Worm (Caenorhabditis elegans) whole organism, L4 larva: Measurements from ENCODE around the gene nlp-81.

Source experiments
- F10B5.3 ChIP-seq: sonication (generic microtip); optimal IDR thresholded peaks from 2 replicates; lab custom pipeline; 2016; ENCODE audit warnings: mild to moderate bottlenecking, missing genetic modification characterization, missing compliant biosample characterization
- F26F4.8 ChIP-seq: fragments of 200-800 bp; sonication (Bioruptor generic); conservative IDR thresholded peaks from 2 replicates; pipeline ENCODE4 v1.3.6; 2022; ENCODE audit warnings: missing genetic modification characterization, missing compliant biosample characterization
- F49E8.2 ChIP-seq: sonication (generic microtip); optimal IDR thresholded peaks from 2 replicates; lab custom pipeline; 2016; ENCODE audit warnings: missing compliant biosample characterization, mild to moderate bottlenecking, missing genetic modification characterization, borderline replicate concordance
- T20F7.1 ChIP-seq: fragments of 200-800 bp; sonication (Bioruptor generic); optimal IDR thresholded peaks from 2 replicates; lab custom pipeline; 2018; ENCODE audit warnings: mild to moderate bottlenecking, missing genetic modification characterization, missing compliant biosample characterization
- Y105C5A.15 ChIP-seq: fragments of 200-800 bp; sonication (Bioruptor generic); IDR thresholded peaks from 2 replicates; pipeline ENCODE4 v1.3.6; 2022; ENCODE audit warnings: missing genetic modification characterization, missing compliant biosample characterization
- aha-1 ChIP-seq: fragments of 150-350 bp; peaks from one replicate; lab custom pipeline; 2014; ENCODE audit warnings: missing biosample characterization, missing genetic modification characterization
- aly-2 ChIP-seq: sonication (generic microtip); optimal IDR thresholded peaks from 2 replicates; lab custom pipeline; 2018; ENCODE audit warnings: missing biosample characterization, missing genetic modification characterization
- ama-1 ChIP-seq: fragments of 150-350 bp; optimal IDR thresholded peaks from 2 replicates; lab custom pipeline; 2014; ENCODE audit warnings: inconsistent platforms, mixed read lengths
- ceh-28 ChIP-seq: fragments of 150-350 bp; optimal IDR thresholded peaks from 2 replicates; lab custom pipeline; 2014; ENCODE audit warnings: missing biosample characterization, missing genetic modification reagents, missing genetic modification characterization
- ceh-32 ChIP-seq: sonication (generic microtip); optimal IDR thresholded peaks from 2 replicates; lab custom pipeline; 2016; ENCODE audit warnings: mild to moderate bottlenecking, missing genetic modification characterization, missing compliant biosample characterization; ENCODE audit not compliant: poor library complexity
- ceh-82 ChIP-seq: sonication (generic microtip); optimal IDR thresholded peaks from 2 replicates; lab custom pipeline; 2017; ENCODE audit warnings: missing biosample characterization, missing genetic modification characterization
- ces-1 ChIP-seq: fragments of 150-350 bp; sonication (generic microtip); optimal IDR thresholded peaks from 4 replicates; lab custom pipeline; 2014; ENCODE audit warnings: missing biosample characterization, missing genetic modification reagents, missing genetic modification characterization
- ctbp-1 ChIP-seq: fragments of 200-800 bp; sonication (Bioruptor generic); IDR thresholded peaks from 2 replicates; pipeline ENCODE4 v1.3.6; 2022; ENCODE audit warnings: missing genetic modification reagents, missing genetic modification characterization, missing compliant biosample characterization
- dmd-6 ChIP-seq: fragments of 200-800 bp; sonication (Bioruptor generic); IDR thresholded peaks from 2 replicates; pipeline ENCODE4 v1.3.6; 2022; ENCODE audit warnings: missing genetic modification reagents, missing genetic modification characterization, missing compliant biosample characterization
- dmd-8 ChIP-seq: fragments of 200-800 bp; sonication (Bioruptor generic); IDR thresholded peaks from 2 replicates; pipeline ENCODE4 v1.3.6; 2022; ENCODE audit warnings: missing genetic modification characterization, missing compliant biosample characterization
- dpl-1 ChIP-seq: fragments of 150-350 bp; optimal IDR thresholded peaks from 2 replicates; lab custom pipeline; 2014; ENCODE audit warnings: missing biosample characterization, missing genetic modification reagents, missing genetic modification characterization
- duxl-1 ChIP-seq: sonication (generic microtip); optimal IDR thresholded peaks from 2 replicates; lab custom pipeline; 2016; ENCODE audit warnings: mild to moderate bottlenecking, missing genetic modification characterization, moderate library complexity, missing compliant biosample characterization; ENCODE audit not compliant: poor library complexity
- dve-1 ChIP-seq: sonication (generic microtip); optimal IDR thresholded peaks from 2 replicates; lab custom pipeline; 2017; ENCODE audit warnings: antibody characterized with exemption, mild to moderate bottlenecking, missing genetic modification characterization, missing compliant biosample characterization; ENCODE audit not compliant: insufficient read depth
- gei-8 ChIP-seq: fragments of 200-800 bp; sonication (Bioruptor generic); optimal IDR thresholded peaks from 2 replicates; lab custom pipeline; 2018; ENCODE audit warnings: mild to moderate bottlenecking, missing genetic modification characterization, missing compliant biosample characterization
- hif-1 ChIP-seq, 2 experiments: sonication (generic microtip); optimal IDR thresholded peaks; 2 replicates each; lab custom pipeline; 2016 to 2017; ENCODE audit warnings: missing compliant biosample characterization in 2 of 2, missing genetic modification characterization in 2 of 2, missing genetic modification reagents in 2 of 2, missing genotype in 2 of 2, mild to moderate bottlenecking in 1 of 2
- hlh-11 ChIP-seq: fragments of 200-800 bp; sonication (Bioruptor generic); optimal IDR thresholded peaks from 2 replicates; lab custom pipeline; 2018; ENCODE audit warnings: mild to moderate bottlenecking, missing genetic modification characterization, missing compliant biosample characterization
- hlh-30 ChIP-seq: sonication (generic microtip); optimal IDR thresholded peaks from 2 replicates; lab custom pipeline; 2017; ENCODE audit warnings: antibody characterized with exemption, mild to moderate bottlenecking, missing genetic modification characterization, missing compliant biosample characterization; ENCODE audit not compliant: insufficient read depth
- lin-15B ChIP-seq: fragments of 150-350 bp; sonication (generic microtip); optimal IDR thresholded peaks from 3 replicates; lab custom pipeline; 2014; ENCODE audit warnings: missing biosample characterization, missing genetic modification characterization
- lin-29 ChIP-seq: fragments of 200-800 bp; sonication (Bioruptor generic); IDR thresholded peaks from 2 replicates; pipeline ENCODE4 v1.3.6; 2022; ENCODE audit warnings: missing genetic modification reagents, missing genetic modification characterization, missing compliant biosample characterization
- lin-38 ChIP-seq: fragments of 200-800 bp; sonication (Bioruptor generic); IDR thresholded peaks from 2 replicates; pipeline ENCODE4 v1.3.6; 2022; ENCODE audit warnings: missing genetic modification reagents, missing genetic modification characterization, missing compliant biosample characterization
- lin-39 ChIP-seq: fragments of 150-350 bp; optimal IDR thresholded peaks from 2 replicates; lab custom pipeline; 2014; ENCODE audit warnings: missing biosample characterization, missing genetic modification reagents, missing genetic modification characterization
- lir-3 ChIP-seq: sonication (generic microtip); optimal IDR thresholded peaks from 2 replicates; lab custom pipeline; 2016; ENCODE audit warnings: mild to moderate bottlenecking, missing genetic modification characterization, missing compliant biosample characterization
- lsy-2 ChIP-seq, 2 experiments: fragments of 150-350 bp in 1 of 2; sonication (generic microtip) in 1 of 2; optimal IDR thresholded peaks; 2 replicates each; lab custom pipeline; 2014 to 2017; ENCODE audit warnings: missing biosample characterization in 2 of 2, missing genetic modification characterization in 2 of 2
- madf-5 ChIP-seq, 2 experiments: fragments of 200-800 bp; sonication (Bioruptor generic); IDR thresholded peaks; 2 replicates each; pipeline ENCODE4 v1.3.6; 2022; ENCODE audit warnings: missing compliant biosample characterization in 2 of 2, missing genetic modification characterization in 2 of 2
- mdl-1 ChIP-seq, 2 experiments: fragments of 150-350 bp in 1 of 2; sonication (generic microtip) in 1 of 2; optimal IDR thresholded peaks; 2 replicates each; lab custom pipeline; 2014 to 2017; ENCODE audit warnings: missing biosample characterization in 2 of 2, missing genetic modification characterization in 2 of 2
- mep-1 ChIP-seq: fragments of 150-350 bp; sonication (generic microtip); optimal IDR thresholded peaks from 3 replicates; lab custom pipeline; 2014; ENCODE audit warnings: missing biosample characterization, missing genetic modification characterization
- mes-2 ChIP-seq: sonication (generic microtip); optimal IDR thresholded peaks from 2 replicates; lab custom pipeline; 2016; ENCODE audit warnings: missing genotype, mild to moderate bottlenecking, missing genetic modification characterization, missing compliant biosample characterization; ENCODE audit not compliant: poor library complexity, severe bottlenecking
- mxl-2 ChIP-seq: fragments of 200-800 bp; sonication (Bioruptor generic); conservative IDR thresholded peaks from 2 replicates; pipeline ENCODE4 v1.3.6; 2022; ENCODE audit warnings: missing genetic modification reagents, missing genetic modification characterization, missing compliant biosample characterization
- nhr-10 ChIP-seq: fragments of 150-350 bp; optimal IDR thresholded peaks from 2 replicates; lab custom pipeline; 2014; ENCODE audit warnings: missing biosample characterization, missing genetic modification characterization
- nhr-11 ChIP-seq: fragments of 150-350 bp; optimal IDR thresholded peaks from 2 replicates; lab custom pipeline; 2014; ENCODE audit warnings: missing biosample characterization, missing genetic modification characterization
- nhr-111 ChIP-seq: fragments of 200-800 bp; sonication (Bioruptor generic); optimal IDR thresholded peaks from 2 replicates; lab custom pipeline; 2018; ENCODE audit warnings: mild to moderate bottlenecking, missing genetic modification characterization, missing compliant biosample characterization
- nhr-237 ChIP-seq: sonication (generic microtip); optimal IDR thresholded peaks from 2 replicates; lab custom pipeline; 2017; ENCODE audit warnings: missing biosample characterization, missing genetic modification characterization
- nhr-28 ChIP-seq: fragments of 150-350 bp; optimal IDR thresholded peaks from 2 replicates; lab custom pipeline; 2014; ENCODE audit warnings: missing biosample characterization, missing genetic modification characterization
- nhr-6 ChIP-seq: fragments of 150-350 bp; optimal IDR thresholded peaks from 2 replicates; lab custom pipeline; 2014; ENCODE audit warnings: missing biosample characterization, missing genetic modification characterization
- nhr-77 ChIP-seq: fragments of 150-350 bp; optimal IDR thresholded peaks from 2 replicates; lab custom pipeline; 2014; ENCODE audit warnings: missing biosample characterization, missing genetic modification characterization
- rbr-2 ChIP-seq: sonication (generic microtip); optimal IDR thresholded peaks from 2 replicates; lab custom pipeline; 2016; ENCODE audit warnings: missing genotype, missing genetic modification characterization, missing compliant biosample characterization
- sdz-12 ChIP-seq: fragments of 200-800 bp; sonication (Bioruptor generic); optimal IDR thresholded peaks from 2 replicates; lab custom pipeline; 2018; ENCODE audit warnings: mild to moderate bottlenecking, missing genetic modification characterization, missing compliant biosample characterization
- skn-1 ChIP-seq: fragments of 150-350 bp; optimal IDR thresholded peaks from 2 replicates; lab custom pipeline; 2014; ENCODE audit warnings: missing biosample characterization, missing genetic modification characterization
- tag-97 ChIP-seq: fragments of 200-800 bp; sonication (Bioruptor generic); IDR thresholded peaks from 2 replicates; pipeline ENCODE4 v1.3.6; 2022; ENCODE audit warnings: missing genetic modification characterization, missing compliant biosample characterization
- unc-39 ChIP-seq: sonication (generic microtip); optimal IDR thresholded peaks from 2 replicates; lab custom pipeline; 2017; ENCODE audit warnings: missing biosample characterization, missing genetic modification characterization
- ztf-7 ChIP-seq: fragments of 150-350 bp; optimal IDR thresholded peaks from 2 replicates; lab custom pipeline; 2014; ENCODE audit warnings: missing biosample characterization, missing genetic modification characterization

nlp-81 gene

DNA sequence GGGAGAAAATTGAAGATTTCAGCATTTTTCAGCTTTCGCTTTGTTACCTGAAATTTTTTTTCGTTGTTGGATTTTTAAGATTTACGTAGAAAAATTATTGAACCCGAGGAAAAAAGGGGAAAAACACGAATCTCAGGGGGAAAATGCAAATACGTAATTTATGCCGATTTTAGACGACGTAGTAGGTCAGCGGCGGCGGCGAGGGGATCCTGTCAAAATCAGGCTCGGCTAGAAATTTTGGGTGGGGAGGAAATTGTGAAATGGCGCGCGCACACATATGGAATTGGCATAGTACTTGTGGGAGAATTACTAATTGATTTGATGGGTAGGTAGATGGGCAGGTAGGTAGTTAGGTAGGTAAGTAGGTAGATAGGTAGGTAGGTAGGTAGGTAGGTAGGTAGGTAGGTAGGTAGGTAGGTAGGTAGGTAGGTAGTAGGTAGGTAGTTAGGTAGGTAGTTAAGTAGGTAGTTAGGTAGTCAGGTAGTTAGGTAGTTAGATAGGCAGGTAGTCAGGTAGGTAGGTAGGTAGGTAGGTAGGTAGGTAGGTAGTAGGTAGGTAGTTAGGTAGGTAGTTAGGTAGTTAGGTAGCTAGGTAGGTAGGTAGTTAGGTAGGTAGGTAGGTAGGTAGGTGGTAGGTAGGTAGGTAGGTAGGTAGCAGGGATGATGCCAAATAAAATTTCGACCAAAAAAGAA lies at the start of gene nlp-81:
Gene nlp-81, minus strand, starts transcription at position 51 of the 692 bp plus-strand sequence.
- TF ChIP-seq aha-1 (tag; lab: Kevin White, UChicago) (peak; percentile 0), nhr-28 (tag; lab: Kevin White, UChicago) (no peak)

DNA sequence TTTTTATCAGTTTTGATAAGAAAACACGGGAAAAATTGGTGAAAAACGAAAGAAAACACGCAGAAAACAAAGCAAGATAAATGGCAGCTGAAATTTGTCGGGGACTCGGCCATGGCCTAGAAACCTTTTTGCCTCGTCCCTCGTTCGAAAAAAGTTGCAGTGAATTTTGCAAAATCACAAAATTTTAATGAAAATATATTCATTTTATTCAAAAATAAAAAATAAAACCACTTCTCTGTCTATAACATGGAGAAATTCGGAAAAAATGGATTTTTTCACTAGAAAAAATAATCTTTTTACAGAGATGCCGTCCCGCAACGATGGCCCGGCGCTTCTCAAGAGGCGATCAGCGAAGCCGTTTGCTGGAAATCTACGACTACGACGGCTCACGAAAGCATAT lies 46.2 kb upstream of the nlp-81 start, which contains the start of gene Y67D8A.2:
Gene Y67D8A.2, plus strand, starts transcription at position 301 of the 400 bp plus-strand sequence.
- TF ChIP-seq madf-5 (GFP tag; IDR thresholded peaks at IDR 0.05; lab: Robert Waterston, UW) (no peak), hlh-30 (tag; lab: Kevin White, UChicago) (no peak), sdz-12 (no peak), dmd-6 (GFP tag; lab: Robert Waterston, UW) (no peak), skn-1 (tag; lab: Kevin White, UChicago) (no peak), Y105C5A.15 (GFP tag; lab: Robert Waterston, UW) (no peak), gei-8 (GFP tag; lab: Kevin White, UChicago) (no peak), ceh-32 (no peak), tag-97 (GFP tag; lab: Robert Waterston, UW) (no peak), nhr-10 (tag; lab: Kevin White, UChicago) (no peak), nhr-111 (GFP tag; lab: Kevin White, UChicago) (no peak), F49E8.2 (tag; lab: Kevin White, UChicago) (no peak), lin-29 (GFP tag; lab: Robert Waterston, UW) (no peak), mdl-1 (tag; optimal IDR thresholded peaks at IDR 0.05; lab: Kevin White, UChicago) (no peak), F10B5.3 (tag; lab: Kevin White, UChicago) (no peak), F26F4.8 (GFP tag; lab: Robert Waterston, UW) (no peak), unc-39 (tag; lab: Kevin White, UChicago) (no peak), lin-39 (no peak), ztf-7 (no peak), dve-1 (no peak)

DNA sequence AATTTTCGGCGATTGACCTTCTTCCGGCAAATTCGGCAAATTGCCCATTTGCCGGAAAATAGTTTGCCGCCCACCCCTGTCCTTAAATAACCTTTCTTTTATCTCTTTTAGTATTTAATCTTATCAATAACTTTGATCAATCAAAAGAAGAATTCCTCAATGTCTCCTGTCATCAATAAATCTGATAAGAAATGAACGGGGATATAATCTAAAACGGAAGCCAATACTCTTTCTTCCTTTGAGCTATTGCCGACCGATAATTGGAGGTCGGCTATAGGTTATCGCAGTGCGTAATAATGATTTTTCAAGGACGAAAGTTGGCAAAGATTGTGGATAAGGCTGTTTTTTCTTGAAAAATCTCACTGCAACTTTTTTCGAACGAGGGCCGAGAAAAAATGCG lies 45.2 kb upstream of the nlp-81 start:
- TF ChIP-seq ceh-28 (tag; lab: Kevin White, UChicago) = no peak
- TF ChIP-seq nhr-28 (tag; lab: Kevin White, UChicago) = no peak
- no peak for TF ChIP-seq ctbp-1 (GFP tag; lab: Robert Waterston, UW)
- TF ChIP-seq dpl-1 = no peak
- TF ChIP-seq nhr-11 (tag; lab: Kevin White, UChicago) = no peak
- no peak for TF ChIP-seq ama-1 (lab: Kevin White, UChicago)
- no peak for TF ChIP-seq mxl-2 (GFP tag; lab: Robert Waterston, UW)
- TF ChIP-seq lin-15B = no peak
- TF ChIP-seq lin-38 (GFP tag; lab: Robert Waterston, UW) = no peak
- no peak for TF ChIP-seq dmd-8
- TF ChIP-seq F49E8.2 (tag; lab: Kevin White, UChicago) = no peak
- no peak for TF ChIP-seq ces-1 (GFP tag; lab: Kevin White, UChicago)

DNA sequence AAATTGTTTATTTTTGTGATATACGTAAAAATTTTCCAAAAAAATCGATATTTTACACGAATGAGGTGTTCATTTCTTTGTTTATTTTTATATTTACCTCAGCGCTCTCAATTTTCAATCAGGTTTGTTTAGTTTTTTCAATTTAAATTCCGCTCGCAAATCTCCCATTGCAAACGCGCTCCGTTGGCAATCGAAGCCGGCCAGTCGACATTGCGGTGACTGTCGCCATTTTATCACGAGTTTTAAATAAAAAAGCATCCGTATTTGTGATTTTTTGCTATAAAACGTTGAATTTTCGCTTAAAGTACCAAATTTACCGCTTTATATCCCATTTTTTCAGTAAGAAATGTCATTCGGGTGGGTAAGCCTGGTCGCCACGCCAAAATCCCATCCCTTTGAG lies 37.5 kb upstream of the nlp-81 start, which contains the start of gene slmp-1:
Gene slmp-1, plus strand, starts transcription at position 335 of the 400 bp plus-strand sequence.
- TF ChIP-seq nhr-28 (tag; lab: Kevin White, UChicago) (peak; percentile 43), T20F7.1 (GFP tag; lab: Kevin White, UChicago) (no peak), duxl-1 (tag; lab: Kevin White, UChicago) (no peak), rbr-2 (tag; lab: Kevin White, UChicago) (peak; percentile 26), hlh-11 (peak; percentile 51), dve-1 (peak; percentile 67), ceh-82 (no peak), nhr-77 (tag; lab: Kevin White, UChicago) (peak; percentile 13), lir-3 (tag; lab: Kevin White, UChicago) (no peak), dpl-1 (peak; percentile 88), nhr-6 (tag; lab: Kevin White, UChicago) (peak; percentile 13), mep-1 (no peak), mes-2 (tag; lab: Kevin White, UChicago) (peak; percentile 81), hlh-30 (tag; lab: Kevin White, UChicago) (peak; percentile 93), hif-1 (tag; optimal IDR thresholded peaks at IDR 0.05; lab: Kevin White, UChicago) (peak in 1 of 2 experiments; percentile 24), lsy-2 (tag; optimal IDR thresholded peaks at IDR 0.05; lab: Kevin White, UChicago) (peak in 1 of 2 experiments; percentile 78), lin-38 (GFP tag; lab: Robert Waterston, UW) (peak; percentile 92), nhr-237 (no peak), aly-2 (tag; lab: Kevin White, UChicago) (no peak), ama-1 (lab: Kevin White, UChicago) (no peak)
- TF ChIP-seq, all 104 proteins: peak for 12
